Worm (Caenorhabditis elegans) whole organism, mixed stage, embryonic: ENCODE results near the gene F26C11.4.

Source experiments
- M03D4.4 ChIP-seq: sonication (generic microtip); optimal IDR thresholded peaks from 2 replicates; lab custom pipeline; 2017; ENCODE audit warnings: mild to moderate bottlenecking, missing genetic modification characterization, missing compliant biosample characterization
- blmp-1 ChIP-seq: fragments of 150-350 bp; optimal IDR thresholded peaks from 2 replicates; lab custom pipeline; 2014; ENCODE audit warnings: missing biosample characterization, missing genetic modification characterization
- ceh-39 ChIP-seq: fragments of 150-350 bp; optimal IDR thresholded peaks from 2 replicates; lab custom pipeline; 2014; ENCODE audit warnings: missing biosample characterization, missing genetic modification characterization
- ceh-43 ChIP-seq: fragments of 200-800 bp; sonication (Bioruptor generic); optimal IDR thresholded peaks from 2 replicates; lab custom pipeline; 2018; ENCODE audit warnings: mild to moderate bottlenecking, missing genetic modification characterization, moderate library complexity, missing compliant biosample characterization
- ceh-83 ChIP-seq: fragments of 200-800 bp; sonication (Bioruptor generic); optimal IDR thresholded peaks from 2 replicates; lab custom pipeline; 2018; ENCODE audit warnings: mild to moderate bottlenecking, missing genetic modification characterization, missing compliant biosample characterization
- cnd-1 ChIP-seq: fragments of 200-800 bp; sonication (Bioruptor generic); optimal IDR thresholded peaks from 2 replicates; lab custom pipeline; 2018; ENCODE audit warnings: mild to moderate bottlenecking, missing genetic modification characterization, missing compliant biosample characterization
- elt-1 ChIP-seq: sonication (generic microtip); optimal IDR thresholded peaks from 2 replicates; lab custom pipeline; 2017; ENCODE audit warnings: missing genetic modification characterization, mild to moderate bottlenecking, missing compliant biosample characterization, antibody characterized with exemption, moderate library complexity, borderline replicate concordance; ENCODE audit not compliant: insufficient read depth
- elt-3 ChIP-seq: fragments of 150-350 bp; optimal IDR thresholded peaks from 2 replicates; lab custom pipeline; 2014; ENCODE audit warnings: missing biosample characterization, missing genetic modification characterization
- flh-1 ChIP-seq: fragments of 200-800 bp; sonication (Bioruptor generic); optimal IDR thresholded peaks from 2 replicates; lab custom pipeline; 2018; ENCODE audit warnings: mild to moderate bottlenecking, missing genetic modification characterization, moderate library complexity, missing compliant biosample characterization
- ham-2 ChIP-seq: fragments of 200-800 bp; sonication (Bioruptor generic); optimal IDR thresholded peaks from 2 replicates; lab custom pipeline; 2018; ENCODE audit warnings: mild to moderate bottlenecking, missing genetic modification characterization, missing compliant biosample characterization
- lin-13 ChIP-seq: fragments of 150-350 bp; optimal IDR thresholded peaks from 2 replicates; lab custom pipeline; 2014; ENCODE audit warnings: missing biosample characterization, missing genetic modification characterization
- lin-32 ChIP-seq: fragments of 200-800 bp; sonication (Bioruptor generic); optimal IDR thresholded peaks from 2 replicates; lab custom pipeline; 2018; ENCODE audit warnings: mild to moderate bottlenecking, missing genetic modification characterization, missing compliant biosample characterization
- mab-5 ChIP-seq: fragments of 150-350 bp; optimal IDR thresholded peaks from 2 replicates; lab custom pipeline; 2014; ENCODE audit warnings: missing biosample characterization, missing genetic modification characterization
- mep-1 ChIP-seq: fragments of 150-350 bp; optimal IDR thresholded peaks from 2 replicates; lab custom pipeline; 2017; ENCODE audit warnings: missing biosample characterization, missing genetic modification reagents, missing genetic modification characterization, inconsistent platforms
- mls-2 ChIP-seq: sonication (generic microtip); optimal IDR thresholded peaks from 2 replicates; lab custom pipeline; 2016; ENCODE audit warnings: mild to moderate bottlenecking, missing genetic modification characterization, moderate library complexity, missing compliant biosample characterization
- nhr-2 ChIP-seq: fragments of 150-350 bp; optimal IDR thresholded peaks from 2 replicates; lab custom pipeline; 2014; ENCODE audit warnings: missing biosample characterization, missing genetic modification characterization
- nhr-237 ChIP-seq: fragments of 150-350 bp; optimal IDR thresholded peaks from 2 replicates; lab custom pipeline; 2014; ENCODE audit warnings: missing biosample characterization, missing genetic modification characterization
- nhr-28 ChIP-seq: fragments of 150-350 bp; optimal IDR thresholded peaks from 2 replicates; lab custom pipeline; 2014; ENCODE audit warnings: missing biosample characterization, missing genetic modification characterization
- nhr-76 ChIP-seq: sonication (generic microtip); optimal IDR thresholded peaks from 2 replicates; lab custom pipeline; 2017; ENCODE audit warnings: missing biosample characterization, missing genetic modification characterization
- pha-4 ChIP-seq: fragments of 150-350 bp; optimal IDR thresholded peaks from 2 replicates; lab custom pipeline; 2018; ENCODE audit warnings: missing biosample characterization, missing genetic modification reagents, missing genetic modification characterization
- sem-2 ChIP-seq: fragments of 200-800 bp; sonication (Bioruptor generic); optimal IDR thresholded peaks from 2 replicates; lab custom pipeline; 2018; ENCODE audit warnings: mild to moderate bottlenecking, missing genetic modification characterization, missing compliant biosample characterization
- snpc-4 ChIP-seq: fragments of 150-350 bp; optimal IDR thresholded peaks from 2 replicates; lab custom pipeline; 2014; ENCODE audit warnings: missing biosample characterization, missing genetic modification characterization
- sptf-1 ChIP-seq: sonication (generic microtip); optimal IDR thresholded peaks from 2 replicates; lab custom pipeline; 2017; ENCODE audit warnings: mild to moderate bottlenecking, missing genetic modification characterization, moderate library complexity, missing compliant biosample characterization
- tbx-8 ChIP-seq: fragments of 200-800 bp; sonication (Bioruptor generic); optimal IDR thresholded peaks from 2 replicates; lab custom pipeline; 2018; ENCODE audit warnings: mild to moderate bottlenecking, missing genetic modification characterization, moderate library complexity, missing compliant biosample characterization
- unc-120 ChIP-seq: sonication (generic microtip); optimal IDR thresholded peaks from 2 replicates; lab custom pipeline; 2017; ENCODE audit warnings: missing genetic modification characterization, missing compliant biosample characterization; ENCODE audit not compliant: poor library complexity, severe bottlenecking
- unc-39 ChIP-seq: fragments of 150-350 bp; optimal IDR thresholded peaks from 2 replicates; lab custom pipeline; 2014; ENCODE audit warnings: missing biosample characterization, missing genetic modification characterization
- unc-62 ChIP-seq: fragments of 150-350 bp; optimal IDR thresholded peaks from 2 replicates; lab custom pipeline; 2014; ENCODE audit warnings: missing biosample characterization, missing genetic modification reagents, missing genetic modification characterization
- zip-8 ChIP-seq: fragments of 150-350 bp; optimal IDR thresholded peaks from 2 replicates; lab custom pipeline; 2014; ENCODE audit warnings: missing biosample characterization, missing genetic modification characterization
- ztf-11 ChIP-seq: fragments of 150-350 bp; optimal IDR thresholded peaks from 2 replicates; lab custom pipeline; 2014; ENCODE audit warnings: missing biosample characterization, missing genetic modification characterization

Gene F26C11.4

ce11 chrII:9880826-9881225 is 35.3 kb downstream of the F26C11.4 start, which contains the start of gene C08H9.15:
C08H9.15 (plus strand) TSS chrII:9881193.
- no peak for TF ChIP-seq ceh-83 (GFP tag; lab: Kevin White, UChicago)
- TF ChIP-seq mab-5 (tag; lab: Kevin White, UChicago) = no peak
- TF ChIP-seq zip-8 (tag; lab: Kevin White, UChicago) = peak; percentile 16

ce11 chrII:9879815-9880214 is 36.3 kb downstream of the F26C11.4 start:
- TF ChIP-seq nhr-76 (tag; lab: Kevin White, UChicago) (no peak), blmp-1 (tag; lab: Kevin White, UChicago) (peak; percentile 35)

- TF ChIP-seq snpc-4 (tag; lab: Kevin White, UChicago) (no peak), cnd-1 (tag; lab: Kevin White, UChicago) (no peak), unc-62 (GFP tag; lab: Kevin White, UChicago) (no peak), ceh-39 (tag; lab: Kevin White, UChicago) (no peak), sptf-1 (tag; lab: Kevin White, UChicago) (no peak), M03D4.4 (tag; lab: Kevin White, UChicago) (no peak), elt-1 (tag; lab: Kevin White, UChicago) (no peak), lin-32 (GFP tag; lab: Kevin White, UChicago) (no peak), nhr-237 (tag; lab: Kevin White, UChicago) (no peak), elt-3 (no peak), sem-2 (GFP tag; lab: Kevin White, UChicago) (no peak), lin-13 (tag; lab: Kevin White, UChicago) (no peak), nhr-28 (no peak)
- TF ChIP-seq, all 35 proteins: peak for 0
Measured at ce11 chrII:9874508-9875229, 41.4 kb downstream of the F26C11.4 start, which contains the start of the genes chil-2 and ctsa-3.2. chil-2 (minus strand) TSS chrII:9874608. ctsa-3.2 (plus strand) TSS chrII:9875179.

ce11 chrII:9872961-9873360 is 43.1 kb downstream of the F26C11.4 start, which contains the start of gene chil-8:
chil-8 (minus strand) TSS chrII:9873061.
- TF ChIP-seq ham-2 (GFP tag; lab: Kevin White, UChicago) = no peak

DNA sequence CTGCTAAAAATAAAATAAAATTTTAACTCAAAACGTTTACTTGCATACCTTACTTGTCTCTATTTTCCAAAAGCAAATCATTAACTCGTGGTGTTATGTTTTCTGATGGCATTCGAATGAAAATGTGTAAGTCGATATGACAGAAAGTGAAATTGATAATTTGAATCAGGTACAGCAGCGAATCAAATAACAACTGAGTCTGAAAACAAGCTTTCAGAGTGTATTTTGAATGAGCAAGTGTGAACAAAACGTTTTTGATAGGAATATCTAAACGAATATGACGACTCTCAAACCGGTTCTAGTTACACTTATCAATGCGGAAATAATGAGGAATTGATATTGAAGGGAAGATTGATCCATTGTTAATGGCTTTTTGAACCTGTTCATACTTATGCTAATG is 45.0 kb downstream of the F26C11.4 start, which contains the start of gene chil-7:
TSS of gene chil-7 (minus strand) at position 112 of the 400 bp plus-strand sequence.
- TF ChIP-seq mab-5 (tag; lab: Kevin White, UChicago) (no peak), M03D4.4 (tag; lab: Kevin White, UChicago) (no peak), zip-8 (tag; lab: Kevin White, UChicago) (no peak), snpc-4 (tag; lab: Kevin White, UChicago) (no peak), mls-2 (no peak), mep-1 (tag; lab: Kevin White, UChicago) (no peak), ceh-43 (GFP tag; lab: Kevin White, UChicago) (no peak), flh-1 (GFP tag; lab: Kevin White, UChicago) (no peak), sem-2 (GFP tag; lab: Kevin White, UChicago) (no peak), ceh-39 (tag; lab: Kevin White, UChicago) (no peak), ztf-11 (tag; lab: Kevin White, UChicago) (no peak), unc-39 (tag; lab: Kevin White, UChicago) (no peak)

ce11 chrII:9868698-9869097 is 47.4 kb downstream of the F26C11.4 start, which contains the start of gene old-1:
old-1 (minus strand) TSS chrII:9868747.
- TF ChIP-seq nhr-2 (tag; lab: Kevin White, UChicago) = no peak
- TF ChIP-seq tbx-8 (GFP tag; lab: Kevin White, UChicago) = no peak
- no peak for TF ChIP-seq pha-4 (tag; lab: Kevin White, UChicago)
- no peak for TF ChIP-seq flh-1 (GFP tag; lab: Kevin White, UChicago)
- TF ChIP-seq lin-32 (GFP tag; lab: Kevin White, UChicago) = no peak
- TF ChIP-seq unc-39 (tag; lab: Kevin White, UChicago) = no peak
- TF ChIP-seq sptf-1 (tag; lab: Kevin White, UChicago) = no peak
- no peak for TF ChIP-seq unc-120
- no peak for TF ChIP-seq M03D4.4 (tag; lab: Kevin White, UChicago)
- no peak for TF ChIP-seq nhr-28
